Worm (Caenorhabditis elegans): ENCODE measurements around the gene K12D9.1.

ce11 chrV:3011394-3011793, 2.9 kb upstream of the K12D9.1 start, which contains the start of gene srw-135:
- TF ChIP-seq pes-1 (GFP tag; IDR thresholded peaks at IDR 0.05) (no peak), ama-1 (optimal IDR thresholded peaks at IDR 0.05) (no peak)
